Worm (Caenorhabditis elegans): ENCODE results near the gene K08A2.2.

ce11 chrII:3043358-3043757, 52.0 kb downstream of the K08A2.2 start, which contains the start of gene B0454.8:
- TF ChIP-seq zag-1 (tag; optimal IDR thresholded peaks at IDR 0.05): no peak
- no peak for TF ChIP-seq F13H6.1 (tag; optimal IDR thresholded peaks at IDR 0.05)
- no peak for TF ChIP-seq lin-13 (GFP tag; optimal IDR thresholded peaks at IDR 0.05)
- no peak for TF ChIP-seq lin-11 (tag; optimal IDR thresholded peaks at IDR 0.05)
- no peak for TF ChIP-seq elt-3 (tag; optimal IDR thresholded peaks at IDR 0.05)
- no peak for TF ChIP-seq nhr-129 (tag; optimal IDR thresholded peaks at IDR 0.05)

Data from whole organism, L2 larva.